Worm (Caenorhabditis elegans): ENCODE data around the gene msrp-7.
A peak's percentile ranks its signal among the peaks of the same experiment; 100 is the strongest.

DNA sequence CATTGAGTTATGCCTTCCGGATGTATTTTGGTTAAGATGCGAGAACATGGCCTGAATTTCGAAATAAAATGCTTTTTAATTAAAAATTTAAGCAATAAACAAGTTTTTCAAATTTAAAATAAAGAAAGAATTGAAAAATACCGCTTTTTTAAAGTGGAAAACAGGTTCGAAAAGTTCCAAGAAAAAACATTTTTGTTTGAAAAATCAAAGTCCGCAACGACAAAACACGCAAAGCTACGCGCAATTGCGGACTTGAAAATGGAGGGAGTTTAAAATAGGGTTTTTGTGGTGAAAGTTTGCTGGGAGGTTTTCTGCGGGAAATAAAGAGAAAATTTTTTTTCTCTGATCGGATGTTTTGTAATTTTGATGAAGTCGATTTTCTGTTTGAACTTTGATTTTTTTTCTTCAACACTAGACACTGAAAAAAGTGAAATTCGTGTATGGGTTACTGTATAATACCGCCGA, 12.3 kb upstream of the msrp-7 start, which contains the start of gene npp-19:
- TF ChIP-seq blmp-1 (tag; optimal IDR thresholded peaks at IDR 0.05): peak; percentile 28
- TF ChIP-seq elt-3 (tag; optimal IDR thresholded peaks at IDR 0.05): no peak
- TF ChIP-seq ces-1 (GFP tag; optimal IDR thresholded peaks at IDR 0.05): peak; percentile 46
- TF ChIP-seq nhr-76 (tag; optimal IDR thresholded peaks at IDR 0.05): no peak
- peak; percentile 84 for TF ChIP-seq lsy-2 (tag; optimal IDR thresholded peaks at IDR 0.05)
- peak; percentile 47 for TF ChIP-seq lin-13 (tag; optimal IDR thresholded peaks at IDR 0.05)
- TF ChIP-seq elt-1 (tag; optimal IDR thresholded peaks at IDR 0.05; ENCODE audit: borderline replicate concordance, insufficient read depth): no peak
- TF ChIP-seq drap-1 (GFP tag; optimal IDR thresholded peaks at IDR 0.05): no peak
- no peak for TF ChIP-seq lin-32 (GFP tag; optimal IDR thresholded peaks at IDR 0.05)
- TF ChIP-seq tbx-8 (GFP tag; optimal IDR thresholded peaks at IDR 0.05): no peak

Measured in whole organism, mixed stage, embryonic.